Worm (Caenorhabditis elegans) whole organism, young adult: ENCODE data around the gene xpo-3.

Experiments used
- B0019.2 ChIP-seq: fragments of 200-800 bp; sonication (Bioruptor generic); conservative IDR thresholded peaks from 2 replicates; pipeline ENCODE4 v1.3.6; 2022; ENCODE audit warnings: missing genetic modification reagents, missing genetic modification characterization, missing compliant biosample characterization
- K12H6.12 ChIP-seq: fragments of 200-800 bp; sonication (Bioruptor generic); optimal IDR thresholded peaks from 2 replicates; lab custom pipeline; 2018; ENCODE audit warnings: mild to moderate bottlenecking, missing genetic modification characterization, missing compliant biosample characterization
- T26A5.8 ChIP-seq: sonication (generic microtip); optimal IDR thresholded peaks from 2 replicates; lab custom pipeline; 2016; ENCODE audit warnings: missing genetic modification characterization, missing compliant biosample characterization
- ama-1 ChIP-seq, 3 experiments: fragments of 150-350 bp in 1 of 3; sonication (generic microtip) in 2 of 3; optimal IDR thresholded peaks; 2 replicates each; lab custom pipeline; 2014 to 2018; ENCODE audit warnings: missing biosample characterization in 2 of 3, missing genetic modification characterization in 2 of 3, missing genetic modification reagents in 2 of 3
- somi-1 ChIP-seq: fragments of 200-800 bp; sonication (Bioruptor generic); optimal IDR thresholded peaks from 2 replicates; lab custom pipeline; 2018; ENCODE audit warnings: mild to moderate bottlenecking, missing genetic modification characterization, missing compliant biosample characterization
- xnd-1 ChIP-seq: sonication (generic microtip); optimal IDR thresholded peaks from 2 replicates; lab custom pipeline; 2016; ENCODE audit warnings: missing genotype, missing genetic modification reagents, missing genetic modification characterization, missing compliant biosample characterization
- zim-3 ChIP-seq: sonication (generic microtip); optimal IDR thresholded peaks from 2 replicates; lab custom pipeline; 2017; ENCODE audit warnings: mild to moderate bottlenecking, missing genetic modification characterization, moderate library complexity, missing compliant biosample characterization

DNA sequence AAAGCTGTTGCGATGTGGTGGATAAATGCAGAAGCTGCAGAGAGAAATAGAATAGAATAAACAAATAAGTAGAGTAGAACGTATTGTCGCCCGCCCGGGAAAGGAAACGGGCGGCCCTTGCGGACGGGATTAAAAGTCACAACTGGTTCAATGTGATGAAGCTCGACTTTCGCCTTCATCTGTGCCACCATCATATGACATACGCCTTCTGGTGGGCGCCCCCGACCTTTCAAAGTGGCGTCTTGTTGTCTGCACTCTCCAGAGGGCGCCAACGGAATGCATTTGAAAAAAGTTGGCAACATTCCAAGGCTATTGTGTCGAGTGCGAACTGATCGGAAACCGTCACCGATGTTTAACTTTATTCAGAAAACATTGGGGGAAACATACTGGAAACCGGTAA lies 19.4 kb upstream of the xpo-3 start:
- no peak for TF ChIP-seq K12H6.12 (tag; lab: Kevin White, UChicago)
- TF ChIP-seq somi-1 (GFP tag; lab: Kevin White, UChicago): no peak
- TF ChIP-seq T26A5.8 (tag; lab: Kevin White, UChicago): no peak
- no peak for TF ChIP-seq ama-1 (optimal IDR thresholded peaks at IDR 0.05; lab: Kevin White, UChicago)
- TF ChIP-seq ama-1 (GFP tag; optimal IDR thresholded peaks at IDR 0.05; lab: Kevin White, UChicago): no peak
- TF ChIP-seq zim-3 (tag; lab: Kevin White, UChicago): no peak
- TF ChIP-seq B0019.2 (GFP tag; lab: Robert Waterston, UW): no peak
- TF ChIP-seq xnd-1 (tag; lab: Kevin White, UChicago): no peak
